Worm (Caenorhabditis elegans) whole organism, L3 larva: ENCODE measurements around the gene vab-3.

ENCODE experiments used
- R02D3.7 ChIP-seq: fragments of 150-350 bp; optimal IDR thresholded peaks from 2 replicates; lab custom pipeline; 2014; ENCODE audit warnings: missing biosample characterization, missing genetic modification characterization
- ZK546.5 ChIP-seq: sonication (generic microtip); optimal IDR thresholded peaks from 2 replicates; lab custom pipeline; 2017; ENCODE audit warnings: missing biosample characterization, missing genetic modification characterization
- ama-1 ChIP-seq: fragments of 150-350 bp; optimal IDR thresholded peaks from 2 replicates; lab custom pipeline; 2018
- ceh-16 ChIP-seq: sonication (generic microtip); optimal IDR thresholded peaks from 2 replicates; lab custom pipeline; 2017; ENCODE audit warnings: missing biosample characterization, missing genetic modification characterization
- ceh-28 ChIP-seq: fragments of 150-350 bp; optimal IDR thresholded peaks from 2 replicates; lab custom pipeline; 2014; ENCODE audit warnings: missing biosample characterization, missing genetic modification reagents, missing genetic modification characterization
- ceh-82 ChIP-seq: fragments of 150-350 bp; optimal IDR thresholded peaks from 2 replicates; lab custom pipeline; 2014; ENCODE audit warnings: missing biosample characterization, missing genetic modification characterization
- ceh-9 ChIP-seq: sonication (generic microtip); optimal IDR thresholded peaks from 2 replicates; lab custom pipeline; 2018; ENCODE audit warnings: missing biosample characterization, missing genetic modification characterization
- daf-12 ChIP-seq: fragments of 150-350 bp; optimal IDR thresholded peaks from 2 replicates; lab custom pipeline; 2014; ENCODE audit warnings: missing biosample characterization, missing genetic modification reagents, missing genetic modification characterization
- egl-27 ChIP-seq: sonication (generic microtip); optimal IDR thresholded peaks from 4 replicates; lab custom pipeline; 2017; ENCODE audit warnings: missing biosample characterization, missing genetic modification reagents, missing genetic modification characterization
- egl-5 ChIP-seq: fragments of 150-350 bp; optimal IDR thresholded peaks from 2 replicates; lab custom pipeline; 2017; ENCODE audit warnings: missing biosample characterization, missing genetic modification reagents, missing genetic modification characterization, inconsistent platforms
- elt-2 ChIP-seq: sonication (generic microtip); optimal IDR thresholded peaks from 2 replicates; lab custom pipeline; 2016; ENCODE audit warnings: missing genetic modification reagents, mild to moderate bottlenecking, missing genetic modification characterization, missing compliant biosample characterization
- elt-3 ChIP-seq, 3 experiments: fragments of 150-350 bp in 1 of 3; sonication (generic microtip) in 2 of 3; optimal IDR thresholded peaks; 2 replicates in 2 of 3; 4 replicates in 1 of 3; lab custom pipeline; 2014 to 2017; ENCODE audit warnings: missing biosample characterization in 3 of 3, missing genetic modification characterization in 3 of 3
- eor-1 ChIP-seq, 2 experiments: fragments of 150-350 bp; optimal IDR thresholded peaks; 2 replicates each; lab custom pipeline; 2014 to 2018; ENCODE audit warnings: missing biosample characterization in 2 of 2, missing genetic modification characterization in 2 of 2
- fkh-10 ChIP-seq: sonication (generic microtip); optimal IDR thresholded peaks from 2 replicates; lab custom pipeline; 2017; ENCODE audit warnings: missing biosample characterization, missing genetic modification reagents, missing genetic modification characterization
- fos-1 ChIP-seq: fragments of 150-350 bp; optimal IDR thresholded peaks from 2 replicates; lab custom pipeline; 2014; ENCODE audit warnings: missing biosample characterization, missing genetic modification characterization
- jun-1 ChIP-seq: fragments of 150-350 bp; optimal IDR thresholded peaks from 2 replicates; lab custom pipeline; 2014; ENCODE audit warnings: missing biosample characterization, missing genetic modification reagents, missing genetic modification characterization
- lin-15B ChIP-seq: fragments of 150-350 bp; optimal IDR thresholded peaks from 2 replicates; lab custom pipeline; 2014; ENCODE audit warnings: missing biosample characterization, missing genetic modification characterization
- lin-39 ChIP-seq: fragments of 150-350 bp; optimal IDR thresholded peaks from 2 replicates; lab custom pipeline; 2018; ENCODE audit warnings: missing biosample characterization, missing genetic modification reagents, missing genetic modification characterization
- lsy-12 ChIP-seq: sonication (generic microtip); optimal IDR thresholded peaks from 2 replicates; lab custom pipeline; 2016; ENCODE audit warnings: mild to moderate bottlenecking, missing genetic modification characterization, missing compliant biosample characterization
- mdl-1 ChIP-seq: fragments of 150-350 bp; optimal IDR thresholded peaks from 2 replicates; lab custom pipeline; 2014; ENCODE audit warnings: missing biosample characterization, missing genetic modification characterization
- mml-1 ChIP-seq: fragments of 150-350 bp; sonication (generic microtip); optimal IDR thresholded peaks from 3 replicates; lab custom pipeline; 2014; ENCODE audit warnings: missing biosample characterization, missing genetic modification characterization
- nhr-11 ChIP-seq: fragments of 150-350 bp; optimal IDR thresholded peaks from 2 replicates; lab custom pipeline; 2014; ENCODE audit warnings: missing biosample characterization, missing genetic modification characterization
- nhr-23 ChIP-seq: fragments of 150-350 bp; optimal IDR thresholded peaks from 2 replicates; lab custom pipeline; 2014; ENCODE audit warnings: missing biosample characterization, missing genetic modification reagents, missing genetic modification characterization
- nhr-237 ChIP-seq: fragments of 150-350 bp; optimal IDR thresholded peaks from 2 replicates; lab custom pipeline; 2014; ENCODE audit warnings: missing biosample characterization, missing genetic modification characterization
- nhr-25 ChIP-seq: sonication (generic microtip); optimal IDR thresholded peaks from 2 replicates; lab custom pipeline; 2017; ENCODE audit warnings: missing biosample characterization, missing genetic modification characterization
- nhr-28 ChIP-seq: fragments of 150-350 bp; optimal IDR thresholded peaks from 2 replicates; lab custom pipeline; 2014; ENCODE audit warnings: missing biosample characterization, missing genetic modification characterization
- nhr-43 ChIP-seq: sonication (generic microtip); optimal IDR thresholded peaks from 2 replicates; lab custom pipeline; 2016; ENCODE audit warnings: mild to moderate bottlenecking, missing genetic modification characterization, missing compliant biosample characterization; ENCODE audit not compliant: poor library complexity, severe bottlenecking
- nhr-76 ChIP-seq: fragments of 150-350 bp; sonication (generic microtip); optimal IDR thresholded peaks from 5 replicates; lab custom pipeline; 2014; ENCODE audit warnings: missing biosample characterization, missing genetic modification characterization
- nhr-77 ChIP-seq: fragments of 150-350 bp; optimal IDR thresholded peaks from 2 replicates; lab custom pipeline; 2014; ENCODE audit warnings: missing biosample characterization, missing genetic modification characterization
- pha-4 ChIP-seq: fragments of 150-350 bp; optimal IDR thresholded peaks from 2 replicates; lab custom pipeline; 2014; ENCODE audit warnings: missing biosample characterization, missing genetic modification reagents, missing genetic modification characterization
- pqm-1 ChIP-seq: fragments of 150-350 bp; optimal IDR thresholded peaks from 2 replicates; lab custom pipeline; 2017; ENCODE audit warnings: missing biosample characterization, missing genetic modification characterization, inconsistent platforms
- sea-2 ChIP-seq: fragments of 150-350 bp; sonication (generic microtip); optimal IDR thresholded peaks from 4 replicates; lab custom pipeline; 2014; ENCODE audit warnings: missing biosample characterization, missing genetic modification reagents, missing genetic modification characterization
- skn-1 ChIP-seq: fragments of 150-350 bp; optimal IDR thresholded peaks from 2 replicates; lab custom pipeline; 2014; ENCODE audit warnings: missing biosample characterization, missing genetic modification characterization
- snpc-4 ChIP-seq: fragments of 150-350 bp; optimal IDR thresholded peaks from 2 replicates; lab custom pipeline; 2014; ENCODE audit warnings: missing biosample characterization, missing genetic modification characterization
- tbx-2 ChIP-seq: sonication (generic microtip); optimal IDR thresholded peaks from 2 replicates; lab custom pipeline; 2016; ENCODE audit warnings: mild to moderate bottlenecking, missing genetic modification characterization, missing compliant biosample characterization
- unc-62 ChIP-seq: fragments of 150-350 bp; sonication (generic microtip); optimal IDR thresholded peaks from 4 replicates; lab custom pipeline; 2014; ENCODE audit warnings: missing biosample characterization, missing genetic modification reagents, missing genetic modification characterization
- zag-1 ChIP-seq: fragments of 150-350 bp; optimal IDR thresholded peaks from 2 replicates; lab custom pipeline; 2014; ENCODE audit warnings: missing biosample characterization, missing genetic modification characterization
- ztf-11 ChIP-seq: fragments of 150-350 bp; optimal IDR thresholded peaks from 2 replicates; lab custom pipeline; 2014; ENCODE audit warnings: missing biosample characterization, missing genetic modification characterization
- ztf-4 ChIP-seq: fragments of 150-350 bp; optimal IDR thresholded peaks from 2 replicates; lab custom pipeline; 2014; ENCODE audit warnings: missing biosample characterization, missing genetic modification characterization

Gene vab-3

ce11 chrX:10541789-10542188 lies 42.1 kb downstream of the vab-3 start:
- TF ChIP-seq fkh-10: no peak
- TF ChIP-seq snpc-4: no peak

DNA sequence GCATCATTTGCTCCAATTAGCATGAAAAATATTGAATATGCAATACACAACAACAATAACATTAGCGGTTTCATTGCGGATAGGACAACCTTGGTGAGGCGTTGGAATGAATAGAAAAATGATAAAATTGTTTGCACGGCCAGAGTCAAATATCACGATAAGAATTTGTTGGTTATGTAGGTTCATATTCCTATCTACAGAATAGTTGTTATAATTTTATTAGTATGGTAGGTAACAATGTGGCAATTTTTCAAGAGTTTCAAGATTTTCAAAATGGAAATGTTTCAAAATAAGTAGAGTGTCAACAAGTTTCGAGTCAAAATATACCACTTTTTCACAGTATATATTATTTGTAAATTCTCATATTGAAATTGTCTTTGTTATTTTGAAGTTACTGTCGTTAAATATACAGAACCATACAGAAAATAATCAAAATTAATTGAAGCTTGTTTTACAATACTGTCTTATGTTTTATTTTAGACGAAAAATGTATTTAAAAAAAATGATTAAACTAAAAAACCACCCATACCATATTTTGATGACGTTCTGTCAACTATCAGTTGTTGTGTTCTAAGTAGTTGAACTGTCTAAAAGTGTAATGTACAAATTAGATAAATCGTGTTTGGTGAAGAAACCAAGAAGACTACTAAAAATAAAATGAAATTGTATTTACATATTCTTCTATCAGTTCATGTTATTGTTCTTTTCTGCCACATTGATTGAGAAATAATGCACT lies 42.8 kb downstream of the vab-3 start, which contains the start of the genes F59F5.3 and F59F5.4:
TSS of gene F59F5.3 (minus strand) at position 101 of the 736 bp plus-strand sequence.
TSS of gene F59F5.4 (plus strand) at position 686 of the 736 bp plus-strand sequence.
- TF ChIP-seq lin-15B (tag; lab: Kevin White, UChicago): no peak
- TF ChIP-seq elt-2 (tag; lab: Kevin White, UChicago): peak; percentile 27
- TF ChIP-seq ztf-4: no peak
- no peak for TF ChIP-seq nhr-43 (tag; lab: Kevin White, UChicago)
- TF ChIP-seq pqm-1 (tag; lab: Kevin White, UChicago): peak; percentile 22
- no peak for TF ChIP-seq tbx-2 (tag; lab: Kevin White, UChicago)
- no peak for TF ChIP-seq nhr-28
- TF ChIP-seq R02D3.7 (tag; lab: Kevin White, UChicago): no peak

ce11 chrX:10545716-10546115 lies 46.0 kb downstream of the vab-3 start, which contains the start of gene F59F5.5:
F59F5.5 (plus strand) TSS chrX:10546016.
- TF ChIP-seq skn-1 (no peak), snpc-4 (no peak), ztf-11 (no peak), unc-62 (GFP tag; lab: Kevin White, UChicago) (no peak), nhr-237 (tag; lab: Kevin White, UChicago) (no peak), nhr-76 (tag; lab: Kevin White, UChicago) (no peak), tbx-2 (tag; lab: Kevin White, UChicago) (no peak), ceh-28 (no peak), ceh-82 (no peak), elt-2 (tag; lab: Kevin White, UChicago) (no peak), daf-12 (tag; lab: Kevin White, UChicago) (no peak), nhr-28 (no peak), egl-5 (tag; lab: Kevin White, UChicago) (no peak), R02D3.7 (tag; lab: Kevin White, UChicago) (no peak), mml-1 (tag; lab: Kevin White, UChicago) (no peak), lin-39 (tag; lab: Kevin White, UChicago) (no peak), sea-2 (no peak), mdl-1 (tag; lab: Kevin White, UChicago) (no peak)

- no peak for TF ChIP-seq egl-27
- TF ChIP-seq nhr-25 (tag; lab: Kevin White, UChicago): no peak
- TF ChIP-seq, all 47 proteins: peak for 0
Observed at ce11 chrX:10553048-10553447, 53.4 kb downstream of the vab-3 start.

DNA sequence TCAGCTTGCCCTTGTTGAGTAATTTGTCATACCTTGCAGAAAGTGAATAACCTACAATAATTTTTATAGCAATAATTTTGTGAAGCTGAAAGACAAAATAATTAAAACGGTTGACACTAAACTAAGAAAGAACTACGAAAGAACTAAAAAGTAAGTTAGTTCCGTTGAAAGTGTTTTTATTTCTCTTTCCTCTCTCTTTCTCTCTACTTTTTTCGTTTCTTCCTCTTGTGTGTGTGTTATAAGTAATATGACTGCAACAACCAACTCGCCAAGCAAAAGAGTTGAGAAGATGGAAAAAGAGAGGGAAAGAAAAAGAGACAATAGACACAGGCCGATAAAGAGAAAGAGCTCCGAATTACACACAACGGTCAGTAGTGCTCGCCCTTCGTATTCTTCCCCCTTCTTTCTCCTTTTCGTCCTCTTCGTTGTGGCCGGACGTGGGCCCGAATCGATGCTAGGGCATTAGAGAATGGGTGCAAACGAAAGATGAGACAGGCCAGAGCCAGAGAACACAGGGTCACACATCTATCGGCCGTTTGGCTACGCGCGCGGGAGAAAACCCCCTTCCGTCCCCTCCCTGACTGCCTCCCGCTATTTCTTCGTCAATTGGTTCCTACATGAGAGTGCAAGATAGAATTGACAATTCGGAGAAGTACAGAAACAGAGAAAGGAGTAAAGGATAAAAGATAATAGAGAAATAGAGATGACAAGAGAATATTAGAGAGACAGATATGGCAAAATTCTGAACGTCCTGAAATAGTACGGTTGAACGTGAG lies 55.7 kb downstream of the vab-3 start, which contains the start of gene syd-2:
TSS of gene syd-2 (minus strand) at position 51 of the 776 bp plus-strand sequence.
- TF ChIP-seq egl-5 (tag; lab: Kevin White, UChicago) (peak; percentile 6), nhr-28 (no peak), tbx-2 (tag; lab: Kevin White, UChicago) (peak; percentile 57), mdl-1 (tag; lab: Kevin White, UChicago) (no peak), lsy-12 (tag; lab: Kevin White, UChicago) (peak; percentile 30), ceh-16 (no peak), snpc-4 (no peak), eor-1 (tag; optimal IDR thresholded peaks at IDR 0.05; lab: Kevin White, UChicago) (no peak), ceh-28 (peak; percentile 70), nhr-77 (tag; lab: Kevin White, UChicago) (no peak), nhr-25 (tag; lab: Kevin White, UChicago) (peak; percentile 27), zag-1 (tag; lab: Kevin White, UChicago) (no peak), fkh-10 (peak; percentile 85), ceh-82 (no peak), pha-4 (peak; percentile 68), ama-1 (no peak), sea-2 (no peak), skn-1 (peak; percentile 6), fos-1 (no peak), nhr-23 (tag; lab: Kevin White, UChicago) (peak; percentile 59), ceh-9 (no peak), elt-3 (tag; optimal IDR thresholded peaks at IDR 0.05; lab: Kevin White, UChicago) (no peak), lin-15B (tag; lab: Kevin White, UChicago) (peak; percentile 55), ZK546.5 (tag; lab: Kevin White, UChicago) (no peak), elt-2 (tag; lab: Kevin White, UChicago) (peak; percentile 34), R02D3.7 (tag; lab: Kevin White, UChicago) (peak; percentile 19), nhr-11 (tag; lab: Kevin White, UChicago) (peak; percentile 47), ztf-4 (no peak), nhr-76 (tag; lab: Kevin White, UChicago) (no peak), egl-27 (peak; percentile 4), pqm-1 (tag; lab: Kevin White, UChicago) (peak; percentile 2), nhr-43 (tag; lab: Kevin White, UChicago) (no peak), jun-1 (tag; lab: Kevin White, UChicago) (peak; percentile 35), unc-62 (GFP tag; lab: Kevin White, UChicago) (peak; percentile 79), mml-1 (tag; lab: Kevin White, UChicago) (no peak)
